Worm (Caenorhabditis elegans) whole organism, L4/young adult: ENCODE measurements around the gene ril-1.

ENCODE experiments used
- W03F9.2 ChIP-seq: fragments of 150-350 bp; optimal IDR thresholded peaks from 2 replicates; lab custom pipeline; 2014; ENCODE audit warnings: missing biosample characterization, missing genetic modification characterization
- dao-5 ChIP-seq: sonication (generic microtip); optimal IDR thresholded peaks from 2 replicates; lab custom pipeline; 2016; ENCODE audit warnings: missing genotype, missing genetic modification characterization, moderate library complexity, missing compliant biosample characterization
- him-1 ChIP-seq: sonication (generic microtip); optimal IDR thresholded peaks from 2 replicates; lab custom pipeline; 2016; ENCODE audit warnings: missing genotype, missing genetic modification reagents, missing genetic modification characterization, missing compliant biosample characterization

ril-1 gene

ce11 chrV:14523788-14524582 lies at the start of gene ril-1:
ril-1 (minus strand) TSS chrV:14524129.
- TF ChIP-seq him-1 (no peak), W03F9.2 (tag; lab: Kevin White, UChicago) (peak; percentile 50)

- TF ChIP-seq W03F9.2 (tag; lab: Kevin White, UChicago) (no peak), dao-5 (tag; lab: Kevin White, UChicago) (no peak), him-1 (no peak)
Observed at ce11 chrV:14562589-14562988, 38.7 kb upstream of the ril-1 start, which contains the start of gene C53A5.11. C53A5.11 (plus strand) TSS chrV:14562889.

ce11 chrV:14559312-14559711 lies 35.4 kb upstream of the ril-1 start, which contains the start of gene srt-32:
srt-32 (plus strand) TSS chrV:14559612.
- no peak for TF ChIP-seq him-1
- TF ChIP-seq dao-5 (tag; lab: Kevin White, UChicago) = no peak
- no peak for TF ChIP-seq W03F9.2 (tag; lab: Kevin White, UChicago)

ce11 chrV:14558757-14559156 lies 34.8 kb upstream of the ril-1 start, which contains the start of gene C53A5.9:
C53A5.9 (minus strand) TSS chrV:14558857.
- TF ChIP-seq W03F9.2 (tag; lab: Kevin White, UChicago) = no peak
- no peak for TF ChIP-seq dao-5 (tag; lab: Kevin White, UChicago)
- no peak for TF ChIP-seq him-1

- no peak for TF ChIP-seq him-1
- no peak for TF ChIP-seq dao-5 (tag; lab: Kevin White, UChicago)
- no peak for TF ChIP-seq W03F9.2 (tag; lab: Kevin White, UChicago)
Observed at ce11 chrV:14556187-14556586, 32.3 kb upstream of the ril-1 start, which contains the start of gene srg-47. srg-47 (minus strand) TSS chrV:14556287.

ce11 chrV:14548510-14548909 lies 24.6 kb upstream of the ril-1 start:
- TF ChIP-seq W03F9.2 (tag; lab: Kevin White, UChicago) (no peak), dao-5 (tag; lab: Kevin White, UChicago) (no peak), him-1 (no peak)

ce11 chrV:14546569-14546968 lies 22.6 kb upstream of the ril-1 start, which contains the start of gene C53A5.13:
C53A5.13 (plus strand) TSS chrV:14546869.
- TF ChIP-seq W03F9.2 (tag; lab: Kevin White, UChicago) = no peak

- TF ChIP-seq W03F9.2 (tag; lab: Kevin White, UChicago) (no peak), him-1 (no peak), dao-5 (tag; lab: Kevin White, UChicago) (no peak)
Observed at ce11 chrV:14545816-14546283, 21.9 kb upstream of the ril-1 start, which contains the start of gene rike-1. rike-1 (minus strand) TSS chrV:14545866.

- no peak for TF ChIP-seq W03F9.2 (tag; lab: Kevin White, UChicago)
- TF ChIP-seq dao-5 (tag; lab: Kevin White, UChicago) = no peak
- TF ChIP-seq him-1 = no peak
Observed at ce11 chrV:14542138-14542537, 18.2 kb upstream of the ril-1 start.

- TF ChIP-seq W03F9.2 (tag; lab: Kevin White, UChicago) (no peak), dao-5 (tag; lab: Kevin White, UChicago) (no peak), him-1 (no peak)
Observed at ce11 chrV:14540932-14541331, 17.0 kb upstream of the ril-1 start.

ce11 chrV:14539355-14539754 lies 15.4 kb upstream of the ril-1 start:
- TF ChIP-seq him-1 (no peak), W03F9.2 (tag; lab: Kevin White, UChicago) (no peak), dao-5 (tag; lab: Kevin White, UChicago) (no peak)

ce11 chrV:14536274-14536673 lies 12.3 kb upstream of the ril-1 start, which contains the start of gene tag-191:
tag-191 (minus strand) TSS chrV:14536374.
- no peak for TF ChIP-seq him-1
- no peak for TF ChIP-seq dao-5 (tag; lab: Kevin White, UChicago)
- no peak for TF ChIP-seq W03F9.2 (tag; lab: Kevin White, UChicago)

- no peak for TF ChIP-seq W03F9.2 (tag; lab: Kevin White, UChicago)
Observed at ce11 chrV:14532374-14532773, 8.4 kb upstream of the ril-1 start.

- no peak for TF ChIP-seq W03F9.2 (tag; lab: Kevin White, UChicago)
- TF ChIP-seq dao-5 (tag; lab: Kevin White, UChicago) = no peak
- TF ChIP-seq him-1 = no peak
Observed at ce11 chrV:14530813-14531212, 6.9 kb upstream of the ril-1 start, which contains the start of gene kcnl-4. kcnl-4 (plus strand) TSS chrV:14531113.
